Worm (Caenorhabditis elegans) whole organism, L4 larva: ENCODE results near the gene C14C10.2.

ENCODE experiments used
- F26F4.8 ChIP-seq: fragments of 200-800 bp; sonication (Bioruptor generic); conservative IDR thresholded peaks from 2 replicates; pipeline ENCODE4 v1.3.6; 2022; ENCODE audit warnings: missing genetic modification characterization, missing compliant biosample characterization
- F44E2.7 ChIP-seq: fragments of 200-800 bp; sonication (Bioruptor generic); IDR thresholded peaks from 2 replicates; pipeline ENCODE4 v2.1.2; 2022; ENCODE audit warnings: missing genetic modification characterization, missing compliant biosample characterization
- T26A8.4 ChIP-seq: fragments of 200-800 bp; sonication (Bioruptor generic); IDR thresholded peaks from 2 replicates; pipeline ENCODE4 v1.3.6; 2022; ENCODE audit warnings: missing genetic modification characterization, missing compliant biosample characterization
- Y105C5A.15 ChIP-seq: fragments of 200-800 bp; sonication (Bioruptor generic); IDR thresholded peaks from 2 replicates; pipeline ENCODE4 v1.3.6; 2022; ENCODE audit warnings: missing genetic modification characterization, missing compliant biosample characterization
- aha-1 ChIP-seq: fragments of 150-350 bp; peaks from one replicate; lab custom pipeline; 2014; ENCODE audit warnings: missing biosample characterization, missing genetic modification characterization
- ama-1 ChIP-seq: fragments of 150-350 bp; optimal IDR thresholded peaks from 2 replicates; lab custom pipeline; 2014; ENCODE audit warnings: inconsistent platforms, mixed read lengths
- arid-1 ChIP-seq: fragments of 200-800 bp; sonication (Bioruptor generic); conservative IDR thresholded peaks from 2 replicates; pipeline ENCODE4 v1.3.6; 2022; ENCODE audit warnings: missing genetic modification reagents, missing genetic modification characterization, missing compliant biosample characterization
- attf-4 ChIP-seq: sonication (generic microtip); optimal IDR thresholded peaks from 3 replicates; lab custom pipeline; 2017; ENCODE audit warnings: missing biosample characterization, missing genetic modification characterization
- ceh-28 ChIP-seq: fragments of 150-350 bp; optimal IDR thresholded peaks from 2 replicates; lab custom pipeline; 2014; ENCODE audit warnings: missing biosample characterization, missing genetic modification reagents, missing genetic modification characterization
- ceh-32 ChIP-seq: sonication (generic microtip); optimal IDR thresholded peaks from 2 replicates; lab custom pipeline; 2016; ENCODE audit warnings: mild to moderate bottlenecking, missing genetic modification characterization, missing compliant biosample characterization; ENCODE audit not compliant: poor library complexity
- ceh-82 ChIP-seq: sonication (generic microtip); optimal IDR thresholded peaks from 2 replicates; lab custom pipeline; 2017; ENCODE audit warnings: missing biosample characterization, missing genetic modification characterization
- dmd-6 ChIP-seq: fragments of 200-800 bp; sonication (Bioruptor generic); IDR thresholded peaks from 2 replicates; pipeline ENCODE4 v1.3.6; 2022; ENCODE audit warnings: missing genetic modification reagents, missing genetic modification characterization, missing compliant biosample characterization
- fkh-10 ChIP-seq: fragments of 150-350 bp; optimal IDR thresholded peaks from 2 replicates; lab custom pipeline; 2014; ENCODE audit warnings: missing biosample characterization, missing genetic modification reagents, missing genetic modification characterization
- hlh-11 ChIP-seq: fragments of 200-800 bp; sonication (Bioruptor generic); optimal IDR thresholded peaks from 2 replicates; lab custom pipeline; 2018; ENCODE audit warnings: mild to moderate bottlenecking, missing genetic modification characterization, missing compliant biosample characterization
- hlh-30 ChIP-seq: sonication (generic microtip); optimal IDR thresholded peaks from 2 replicates; lab custom pipeline; 2017; ENCODE audit warnings: antibody characterized with exemption, mild to moderate bottlenecking, missing genetic modification characterization, missing compliant biosample characterization; ENCODE audit not compliant: insufficient read depth
- lim-7 ChIP-seq: fragments of 200-800 bp; sonication (Bioruptor generic); IDR thresholded peaks from 2 replicates; pipeline ENCODE4 v1.3.6; 2022; ENCODE audit warnings: missing genetic modification characterization, missing compliant biosample characterization
- lin-1 ChIP-seq: fragments of 200-800 bp; sonication (Bioruptor generic); IDR thresholded peaks from 2 replicates; pipeline ENCODE4 v1.3.6; 2022; ENCODE audit warnings: missing genetic modification reagents, missing genetic modification characterization, missing compliant biosample characterization
- lin-29 ChIP-seq: fragments of 200-800 bp; sonication (Bioruptor generic); IDR thresholded peaks from 2 replicates; pipeline ENCODE4 v1.3.6; 2022; ENCODE audit warnings: missing genetic modification reagents, missing genetic modification characterization, missing compliant biosample characterization
- lin-38 ChIP-seq: fragments of 200-800 bp; sonication (Bioruptor generic); IDR thresholded peaks from 2 replicates; pipeline ENCODE4 v1.3.6; 2022; ENCODE audit warnings: missing genetic modification reagents, missing genetic modification characterization, missing compliant biosample characterization
- lsy-2 ChIP-seq, 2 experiments: fragments of 150-350 bp in 1 of 2; sonication (generic microtip) in 1 of 2; optimal IDR thresholded peaks; 2 replicates each; lab custom pipeline; 2014 to 2017; ENCODE audit warnings: missing biosample characterization in 2 of 2, missing genetic modification characterization in 2 of 2
- madf-9 ChIP-seq: fragments of 200-800 bp; sonication (Bioruptor generic); conservative IDR thresholded peaks from 2 replicates; pipeline ENCODE4 v1.3.6; 2022; ENCODE audit warnings: missing genetic modification reagents, missing genetic modification characterization, missing compliant biosample characterization
- mdl-1 ChIP-seq, 2 experiments: fragments of 150-350 bp in 1 of 2; sonication (generic microtip) in 1 of 2; optimal IDR thresholded peaks; 2 replicates each; lab custom pipeline; 2014 to 2017; ENCODE audit warnings: missing biosample characterization in 2 of 2, missing genetic modification characterization in 2 of 2
- mep-1 ChIP-seq: fragments of 150-350 bp; sonication (generic microtip); optimal IDR thresholded peaks from 3 replicates; lab custom pipeline; 2014; ENCODE audit warnings: missing biosample characterization, missing genetic modification characterization
- mxl-3 ChIP-seq: fragments of 200-800 bp; sonication (Bioruptor generic); optimal IDR thresholded peaks from 2 replicates; lab custom pipeline; 2018; ENCODE audit warnings: mild to moderate bottlenecking, missing genetic modification characterization, missing compliant biosample characterization
- nhr-10 ChIP-seq: fragments of 150-350 bp; optimal IDR thresholded peaks from 2 replicates; lab custom pipeline; 2014; ENCODE audit warnings: missing biosample characterization, missing genetic modification characterization
- nhr-25 ChIP-seq: sonication (generic microtip); optimal IDR thresholded peaks from 2 replicates; lab custom pipeline; 2017; ENCODE audit warnings: missing genetic modification characterization, mild to moderate bottlenecking, missing compliant biosample characterization, antibody characterized with exemption, moderate library complexity, borderline replicate concordance; ENCODE audit not compliant: insufficient read depth
- nhr-28 ChIP-seq: fragments of 150-350 bp; optimal IDR thresholded peaks from 2 replicates; lab custom pipeline; 2014; ENCODE audit warnings: missing biosample characterization, missing genetic modification characterization
- nhr-48 ChIP-seq: sonication (generic microtip); optimal IDR thresholded peaks from 2 replicates; lab custom pipeline; 2016; ENCODE audit warnings: mild to moderate bottlenecking, missing genetic modification characterization, missing compliant biosample characterization
- nhr-6 ChIP-seq: fragments of 150-350 bp; optimal IDR thresholded peaks from 2 replicates; lab custom pipeline; 2014; ENCODE audit warnings: missing biosample characterization, missing genetic modification characterization
- pha-4 ChIP-seq, 2 experiments: fragments of 150-350 bp in 1 of 2; fragments of 200-800 bp in 1 of 2; sonication (Bioruptor generic) in 1 of 2; IDR thresholded peaks in 1 of 2; optimal IDR thresholded peaks in 1 of 2; 2 replicates each; pipeline versions ENCODE4 v1.3.6 to Lab custom; 2014 to 2022; ENCODE audit warnings: missing genetic modification characterization in 2 of 2, missing genetic modification reagents in 2 of 2, missing biosample characterization in 1 of 2, missing compliant biosample characterization in 1 of 2
- php-3 ChIP-seq: fragments of 200-800 bp; sonication (Bioruptor generic); IDR thresholded peaks from 2 replicates; pipeline ENCODE4 v1.3.6; 2022; ENCODE audit warnings: missing genetic modification reagents, missing genetic modification characterization, missing compliant biosample characterization
- rbr-2 ChIP-seq: sonication (generic microtip); optimal IDR thresholded peaks from 2 replicates; lab custom pipeline; 2016; ENCODE audit warnings: missing genotype, missing genetic modification characterization, missing compliant biosample characterization
- saeg-2 ChIP-seq: fragments of 200-800 bp; sonication (Bioruptor generic); IDR thresholded peaks from 2 replicates; pipeline ENCODE4 v1.3.6; 2022; ENCODE audit warnings: missing genetic modification reagents, missing genetic modification characterization, missing compliant biosample characterization
- snpc-1.2 ChIP-seq: fragments of 200-800 bp; sonication (Bioruptor generic); IDR thresholded peaks from 2 replicates; pipeline ENCODE4 v1.3.6; 2022; ENCODE audit warnings: missing genetic modification reagents, missing genetic modification characterization, missing compliant biosample characterization
- spr-1 ChIP-seq: sonication (generic microtip); optimal IDR thresholded peaks from 2 replicates; lab custom pipeline; 2016; ENCODE audit warnings: mild to moderate bottlenecking, missing genetic modification characterization, missing compliant biosample characterization
- spr-3 ChIP-seq: fragments of 200-800 bp; sonication (Bioruptor generic); optimal IDR thresholded peaks from 2 replicates; lab custom pipeline; 2018; ENCODE audit warnings: mild to moderate bottlenecking, missing genetic modification characterization, missing compliant biosample characterization
- tra-1 ChIP-seq: fragments of 200-800 bp; sonication (Bioruptor generic); IDR thresholded peaks from 2 replicates; pipeline ENCODE4 v1.3.6; 2022; ENCODE audit warnings: missing genetic modification reagents, missing genetic modification characterization, missing compliant biosample characterization
- unc-62 ChIP-seq, 3 experiments: fragments of 150-350 bp in 1 of 3; sonication (generic microtip); optimal IDR thresholded peaks in 2 of 3; peaks in 1 of 3; 1 replicate in 1 of 3; 2 replicates in 2 of 3; lab custom pipeline; 2014 to 2017; ENCODE audit warnings: missing biosample characterization in 3 of 3, missing genetic modification characterization in 3 of 3, missing genetic modification reagents in 3 of 3, missing genotype in 1 of 3
- vab-7 ChIP-seq: fragments of 200-800 bp; sonication (Bioruptor generic); IDR thresholded peaks from 2 replicates; pipeline ENCODE4 v1.3.6; 2022; ENCODE audit warnings: missing genetic modification reagents, missing genetic modification characterization, missing compliant biosample characterization
- zag-1 ChIP-seq: fragments of 150-350 bp; optimal IDR thresholded peaks from 2 replicates; lab custom pipeline; 2014; ENCODE audit warnings: missing biosample characterization, missing genetic modification characterization
- zfp-3 ChIP-seq: fragments of 200-800 bp; sonication (Bioruptor generic); conservative IDR thresholded peaks from 2 replicates; pipeline ENCODE4 v1.3.6; 2022; ENCODE audit warnings: missing genetic modification reagents, missing genetic modification characterization, missing compliant biosample characterization
- zip-2 ChIP-seq: fragments of 150-350 bp; optimal IDR thresholded peaks from 2 replicates; lab custom pipeline; 2014; ENCODE audit warnings: missing biosample characterization, missing genetic modification characterization

C14C10.2 gene

ce11 chrV:12551638-12552478, 40.4 kb downstream of the C14C10.2 start (continued):
- TF ChIP-seq lsy-2 (tag; optimal IDR thresholded peaks at IDR 0.05; lab: Kevin White, UChicago) (peak; percentile 6 to 35), mxl-3 (no peak), arid-1 (GFP tag; lab: Robert Waterston, UW) (no peak), mep-1 (tag; lab: Kevin White, UChicago) (peak; percentile 28), zfp-3 (GFP tag; lab: Robert Waterston, UW) (0 out of 2 replicates have a peak, but pooled peaks have one; percentile 51), spr-1 (tag; lab: Kevin White, UChicago) (peak; percentile 23), nhr-25 (tag; lab: Kevin White, UChicago) (peak; percentile 39), attf-4 (tag; lab: Kevin White, UChicago) (no peak), unc-62 (GFP tag; optimal IDR thresholded peaks at IDR 0.05 in 1 of 2; lab: Kevin White, UChicago) (peak in 1 of 2 experiments; percentile 97), unc-62 (tag; optimal IDR thresholded peaks at IDR 0.05; lab: Kevin White, UChicago) (no peak), tra-1 (0 out of 2 replicates have a peak, but pooled peaks have one; percentile 39)

- TF ChIP-seq nhr-6 (tag; lab: Kevin White, UChicago) = no peak
- no peak for TF ChIP-seq spr-1 (tag; lab: Kevin White, UChicago)
- TF ChIP-seq hlh-30 (tag; lab: Kevin White, UChicago) = peak; percentile 67
- peak; percentile 45 for TF ChIP-seq aha-1
Observed at ce11 chrV:12550755-12551154, 41.5 kb downstream of the C14C10.2 start.

ce11 chrV:12550036-12550626, 42.1 kb downstream of the C14C10.2 start, which contains the start of gene F45D3.3:
Gene F45D3.3 (minus strand): TSS chrV:12550385.
- TF ChIP-seq zfp-3 (GFP tag; lab: Robert Waterston, UW) (no peak), snpc-1.2 (GFP tag; lab: Robert Waterston, UW) (no peak), ceh-32 (tag; lab: Kevin White, UChicago) (no peak), lim-7 (GFP tag; lab: Robert Waterston, UW) (no peak), rbr-2 (tag; lab: Kevin White, UChicago) (no peak), zag-1 (tag; lab: Kevin White, UChicago) (no peak), spr-3 (GFP tag; lab: Kevin White, UChicago) (no peak), F26F4.8 (GFP tag; lab: Robert Waterston, UW) (no peak), T26A8.4 (GFP tag; lab: Robert Waterston, UW) (no peak), zip-2 (tag; lab: Kevin White, UChicago) (no peak), unc-62 (GFP tag; optimal IDR thresholded peaks at IDR 0.05 in 1 of 2; lab: Kevin White, UChicago) (no peak), unc-62 (tag; optimal IDR thresholded peaks at IDR 0.05; lab: Kevin White, UChicago) (no peak), mxl-3 (peak; percentile 28), php-3 (GFP tag; lab: Robert Waterston, UW) (0 out of 2 replicates have a peak, but pooled peaks have one; percentile 31), ceh-82 (tag; lab: Kevin White, UChicago) (no peak), dmd-6 (GFP tag; lab: Robert Waterston, UW) (no peak), nhr-25 (tag; lab: Kevin White, UChicago) (no peak), hlh-30 (tag; lab: Kevin White, UChicago) (peak; percentile 13), hlh-11 (tag; lab: Kevin White, UChicago) (peak; percentile 48), lin-38 (no peak), madf-9 (no peak), nhr-48 (no peak), Y105C5A.15 (GFP tag; lab: Robert Waterston, UW) (no peak), lin-1 (GFP tag; lab: Robert Waterston, UW) (no peak), fkh-10 (GFP tag; lab: Kevin White, UChicago) (no peak), ama-1 (lab: Kevin White, UChicago) (peak; percentile 93), saeg-2 (GFP tag; lab: Robert Waterston, UW) (no peak), pha-4 (GFP tag; IDR thresholded peaks at IDR 0.05; lab: Robert Waterston, UW) (no peak), pha-4 (tag; optimal IDR thresholded peaks at IDR 0.05; lab: Kevin White, UChicago) (no peak), ceh-28 (tag; lab: Kevin White, UChicago) (no peak), nhr-10 (tag; lab: Kevin White, UChicago) (no peak), F44E2.7 (GFP tag; lab: Robert Waterston, UW) (no peak), vab-7 (no peak), lin-29 (GFP tag; lab: Robert Waterston, UW) (no peak), nhr-28 (tag; lab: Kevin White, UChicago) (peak; percentile 30), mdl-1 (tag; optimal IDR thresholded peaks at IDR 0.05; lab: Kevin White, UChicago) (peak; percentile 18 to 58)
